Worm (Caenorhabditis elegans) whole organism, L2 larva: Measurements from ENCODE around the gene mlt-10.

ENCODE experiments used
- C34F6.9 ChIP-seq: fragments of 150-350 bp; optimal IDR thresholded peaks from 2 replicates; lab custom pipeline; 2014; ENCODE audit warnings: missing biosample characterization, missing genetic modification characterization
- F13H6.1 ChIP-seq: sonication (generic microtip); optimal IDR thresholded peaks from 2 replicates; lab custom pipeline; 2016; ENCODE audit warnings: missing genetic modification characterization, missing compliant biosample characterization
- R02D3.7 ChIP-seq: fragments of 150-350 bp; optimal IDR thresholded peaks from 2 replicates; lab custom pipeline; 2014; ENCODE audit warnings: missing biosample characterization, missing genetic modification characterization
- alr-1 ChIP-seq: fragments of 150-350 bp; optimal IDR thresholded peaks from 2 replicates; lab custom pipeline; 2014; ENCODE audit warnings: missing biosample characterization, missing genetic modification characterization
- aly-2 ChIP-seq: fragments of 150-350 bp; optimal IDR thresholded peaks from 2 replicates; lab custom pipeline; 2014; ENCODE audit warnings: missing biosample characterization, missing genetic modification characterization
- elt-1 ChIP-seq: fragments of 150-350 bp; optimal IDR thresholded peaks from 2 replicates; lab custom pipeline; 2014; ENCODE audit warnings: missing biosample characterization, missing genetic modification characterization
- elt-3 ChIP-seq: sonication (generic microtip); optimal IDR thresholded peaks from 2 replicates; lab custom pipeline; 2017; ENCODE audit warnings: missing biosample characterization, missing genetic modification characterization
- fos-1 ChIP-seq: fragments of 150-350 bp; optimal IDR thresholded peaks from 2 replicates; lab custom pipeline; 2014; ENCODE audit warnings: missing biosample characterization, missing genetic modification characterization
- lin-13 ChIP-seq: fragments of 150-350 bp; optimal IDR thresholded peaks from 2 replicates; lab custom pipeline; 2014; ENCODE audit warnings: missing biosample characterization, missing genetic modification reagents, missing genetic modification characterization
- lin-39 ChIP-seq: fragments of 150-350 bp; optimal IDR thresholded peaks from 2 replicates; lab custom pipeline; 2014; ENCODE audit warnings: missing biosample characterization, missing genetic modification reagents, missing genetic modification characterization
- lsy-2 ChIP-seq, 2 experiments: fragments of 150-350 bp in 1 of 2; sonication (generic microtip) in 1 of 2; optimal IDR thresholded peaks; 2 replicates each; lab custom pipeline; 2014 to 2017; ENCODE audit warnings: missing biosample characterization in 2 of 2, missing genetic modification characterization in 2 of 2
- mab-5 ChIP-seq: fragments of 150-350 bp; optimal IDR thresholded peaks from 2 replicates; lab custom pipeline; 2014; ENCODE audit warnings: missing biosample characterization, missing genetic modification characterization
- mbf-1 ChIP-seq: sonication (generic microtip); optimal IDR thresholded peaks from 2 replicates; lab custom pipeline; 2017; ENCODE audit warnings: missing biosample characterization, missing genetic modification characterization
- mdl-1 ChIP-seq, 2 experiments: fragments of 150-350 bp in 1 of 2; sonication (generic microtip) in 1 of 2; optimal IDR thresholded peaks; 2 replicates each; lab custom pipeline; 2017; ENCODE audit warnings: missing biosample characterization in 2 of 2, missing genetic modification characterization in 2 of 2
- nhr-11 ChIP-seq: fragments of 150-350 bp; optimal IDR thresholded peaks from 2 replicates; lab custom pipeline; 2014; ENCODE audit warnings: missing biosample characterization, missing genetic modification characterization
- nhr-12 ChIP-seq: fragments of 150-350 bp; optimal IDR thresholded peaks from 2 replicates; lab custom pipeline; 2014; ENCODE audit warnings: missing biosample characterization, missing genetic modification characterization
- nhr-129 ChIP-seq: fragments of 150-350 bp; optimal IDR thresholded peaks from 2 replicates; lab custom pipeline; 2014; ENCODE audit warnings: missing biosample characterization, missing genetic modification characterization
- nhr-21 ChIP-seq: fragments of 150-350 bp; optimal IDR thresholded peaks from 2 replicates; lab custom pipeline; 2014; ENCODE audit warnings: missing biosample characterization, missing genetic modification characterization
- nhr-23 ChIP-seq: fragments of 150-350 bp; optimal IDR thresholded peaks from 2 replicates; lab custom pipeline; 2014; ENCODE audit warnings: missing biosample characterization, missing genetic modification reagents, missing genetic modification characterization
- nhr-237 ChIP-seq: fragments of 150-350 bp; optimal IDR thresholded peaks from 2 replicates; lab custom pipeline; 2014; ENCODE audit warnings: missing biosample characterization, missing genetic modification characterization
- nhr-77 ChIP-seq: fragments of 150-350 bp; optimal IDR thresholded peaks from 2 replicates; lab custom pipeline; 2014; ENCODE audit warnings: missing biosample characterization, missing genetic modification characterization
- peb-1 ChIP-seq: fragments of 150-350 bp; optimal IDR thresholded peaks from 2 replicates; lab custom pipeline; 2014; ENCODE audit warnings: missing biosample characterization, missing genetic modification characterization
- sem-4 ChIP-seq: fragments of 150-350 bp; optimal IDR thresholded peaks from 2 replicates; lab custom pipeline; 2014; ENCODE audit warnings: missing biosample characterization, missing genetic modification reagents, missing genetic modification characterization
- skn-1 ChIP-seq: sonication (generic microtip); optimal IDR thresholded peaks from 2 replicates; lab custom pipeline; 2017; ENCODE audit warnings: missing biosample characterization, missing genetic modification characterization
- sma-3 ChIP-seq: sonication (generic microtip); optimal IDR thresholded peaks from 2 replicates; lab custom pipeline; 2016; ENCODE audit warnings: missing genetic modification reagents, missing genetic modification characterization, missing compliant biosample characterization
- sma-9 ChIP-seq, 2 experiments: fragments of 150-350 bp in 1 of 2; sonication (generic microtip) in 1 of 2; optimal IDR thresholded peaks; 2 replicates each; lab custom pipeline; 2014 to 2016; ENCODE audit warnings: missing genetic modification characterization in 2 of 2, mild to moderate bottlenecking in 1 of 2, missing biosample characterization in 1 of 2, missing compliant biosample characterization in 1 of 2, missing genetic modification reagents in 1 of 2, moderate library complexity in 1 of 2
- snpc-4 ChIP-seq: fragments of 150-350 bp; optimal IDR thresholded peaks from 2 replicates; lab custom pipeline; 2014; ENCODE audit warnings: missing biosample characterization, missing genetic modification characterization
- unc-39 ChIP-seq: fragments of 150-350 bp; optimal IDR thresholded peaks from 2 replicates; lab custom pipeline; 2014; ENCODE audit warnings: missing biosample characterization, missing genetic modification characterization
- unc-55 ChIP-seq: fragments of 150-350 bp; sonication (generic microtip); optimal IDR thresholded peaks from 3 replicates; lab custom pipeline; 2014; ENCODE audit warnings: missing biosample characterization, missing genetic modification reagents, missing genetic modification characterization
- unc-62 ChIP-seq: fragments of 150-350 bp; optimal IDR thresholded peaks from 2 replicates; lab custom pipeline; 2014; ENCODE audit warnings: missing biosample characterization, missing genetic modification reagents, missing genetic modification characterization
- zag-1 ChIP-seq: fragments of 150-350 bp; optimal IDR thresholded peaks from 2 replicates; lab custom pipeline; 2014; ENCODE audit warnings: missing biosample characterization, missing genetic modification characterization
- ztf-1 ChIP-seq: fragments of 200-800 bp; sonication (Bioruptor generic); conservative IDR thresholded peaks from 2 replicates; pipeline ENCODE4 v1.3.6; 2022; ENCODE audit warnings: missing genetic modification characterization, missing compliant biosample characterization
- ztf-11 ChIP-seq: sonication (generic microtip); optimal IDR thresholded peaks from 2 replicates; lab custom pipeline; 2017; ENCODE audit warnings: missing biosample characterization, missing genetic modification characterization
- ztf-4 ChIP-seq: fragments of 150-350 bp; optimal IDR thresholded peaks from 2 replicates; lab custom pipeline; 2014; ENCODE audit warnings: missing biosample characterization, missing genetic modification characterization

mlt-10 gene

ce11 chrII:506069-506468, 40.4 kb upstream of the mlt-10 start (continued):
- TF ChIP-seq ztf-1 = no peak

ce11 chrII:508603-509002, 37.9 kb upstream of the mlt-10 start:
- TF ChIP-seq zag-1 (tag; lab: Kevin White, UChicago) (no peak), alr-1 (tag; lab: Kevin White, UChicago) (no peak), fos-1 (tag; lab: Kevin White, UChicago) (no peak), mdl-1 (tag; optimal IDR thresholded peaks at IDR 0.05; lab: Kevin White, UChicago) (no peak), sma-9 (GFP tag; optimal IDR thresholded peaks at IDR 0.05; lab: Kevin White, UChicago) (no peak), sma-9 (tag; optimal IDR thresholded peaks at IDR 0.05; lab: Kevin White, UChicago) (no peak), ztf-11 (tag; lab: Kevin White, UChicago) (no peak), nhr-21 (tag; lab: Kevin White, UChicago) (no peak), skn-1 (tag; lab: Kevin White, UChicago) (no peak), peb-1 (tag; lab: Kevin White, UChicago) (no peak), nhr-23 (tag; lab: Kevin White, UChicago) (no peak), R02D3.7 (tag; lab: Kevin White, UChicago) (no peak), lin-13 (GFP tag; lab: Kevin White, UChicago) (no peak), lin-39 (no peak), ztf-1 (no peak), nhr-12 (no peak), unc-55 (no peak), C34F6.9 (no peak), mbf-1 (no peak)
- TF ChIP-seq, all 48 proteins: peak for 0

- TF ChIP-seq lin-39 (no peak), nhr-11 (tag; lab: Kevin White, UChicago) (no peak), elt-3 (tag; lab: Kevin White, UChicago) (no peak), unc-62 (no peak), nhr-77 (tag; lab: Kevin White, UChicago) (no peak), fos-1 (tag; lab: Kevin White, UChicago) (no peak), elt-1 (tag; lab: Kevin White, UChicago) (no peak), skn-1 (tag; lab: Kevin White, UChicago) (no peak), unc-39 (no peak), unc-55 (no peak), ztf-4 (tag; lab: Kevin White, UChicago) (no peak), aly-2 (tag; lab: Kevin White, UChicago) (no peak), sem-4 (tag; lab: Kevin White, UChicago) (no peak), nhr-129 (tag; lab: Kevin White, UChicago) (no peak), F13H6.1 (no peak), sma-3 (no peak), nhr-237 (tag; lab: Kevin White, UChicago) (no peak), snpc-4 (tag; lab: Kevin White, UChicago) (no peak)
Measured at ce11 chrII:509230-509629, 37.3 kb upstream of the mlt-10 start, which contains the start of gene srh-105. Gene srh-105 (minus strand): TSS chrII:509330.

ce11 chrII:511968-512367, 34.5 kb upstream of the mlt-10 start:
- peak; percentile 48 for TF ChIP-seq mab-5 (tag; lab: Kevin White, UChicago)
- TF ChIP-seq elt-1 (tag; lab: Kevin White, UChicago) = no peak
- peak; percentile 43 for TF ChIP-seq unc-55

- TF ChIP-seq lsy-2 (tag; optimal IDR thresholded peaks at IDR 0.05; lab: Kevin White, UChicago) (no peak), mab-5 (tag; lab: Kevin White, UChicago) (peak; percentile 80), unc-55 (peak; percentile 54)
Measured at ce11 chrII:512630-513029, 33.9 kb upstream of the mlt-10 start.

- TF ChIP-seq mbf-1 (no peak), unc-62 (no peak), unc-55 (peak; percentile 25), sem-4 (tag; lab: Kevin White, UChicago) (no peak), alr-1 (tag; lab: Kevin White, UChicago) (no peak), nhr-77 (tag; lab: Kevin White, UChicago) (no peak)
Measured at ce11 chrII:515765-516164, 30.7 kb upstream of the mlt-10 start, which contains the start of gene mab-9. Gene mab-9 (plus strand): TSS chrII:516024.
